Worm (Caenorhabditis elegans) whole organism, L4/young adult: ENCODE results near the gene sem-5.

Experiments used
- W03F9.2 ChIP-seq: fragments of 150-350 bp; optimal IDR thresholded peaks from 2 replicates; lab custom pipeline; 2014; ENCODE audit warnings: missing biosample characterization, missing genetic modification characterization
- him-1 ChIP-seq: sonication (generic microtip); optimal IDR thresholded peaks from 2 replicates; lab custom pipeline; 2016; ENCODE audit warnings: missing genotype, missing genetic modification reagents, missing genetic modification characterization, missing compliant biosample characterization

- TF ChIP-seq W03F9.2 (tag; lab: Kevin White, UChicago) (no peak), him-1 (tag; lab: Kevin White, UChicago) (no peak)
Measured at ce11 chrX:7932453-7932852, 29.1 kb downstream of the sem-5 start.
